Fruit fly (Drosophila melanogaster) whole organism, embryonic: ENCODE measurements around the gene CG31538.

Source experiments
- CG11696 ChIP-seq: fragments of 200-800 bp; sonication (Bioruptor generic); IDR thresholded peaks from 2 replicates; pipeline ENCODE4 v1.3.6; 2022; ENCODE audit warnings: missing biosample characterization, missing genetic modification characterization
- CG12769 ChIP-seq: fragments of 200-800 bp; sonication (Bioruptor generic); optimal IDR thresholded peaks from 2 replicates; lab custom pipeline; 2019; ENCODE audit warnings: missing biosample characterization, mild to moderate bottlenecking, missing genetic modification characterization, moderate library complexity
- CG13424 ChIP-seq: fragments of 200-800 bp; sonication (Bioruptor generic); optimal IDR thresholded peaks from 2 replicates; lab custom pipeline; 2019; ENCODE audit warnings: missing biosample characterization, mild to moderate bottlenecking, missing genetic modification characterization, moderate library complexity
- CG13775 ChIP-seq: fragments of 200-800 bp; sonication (Bioruptor generic); optimal IDR thresholded peaks from 3 replicates; lab custom pipeline; 2017; ENCODE audit warnings: missing biosample characterization, mild to moderate bottlenecking, missing genetic modification characterization
- CG17385 ChIP-seq: fragments of 200-800 bp; sonication (Bioruptor generic); optimal IDR thresholded peaks from 3 replicates; lab custom pipeline; 2018; ENCODE audit warnings: missing biosample characterization, mild to moderate bottlenecking, missing genetic modification characterization
- CG2199 ChIP-seq: fragments of 200-800 bp; sonication (Bioruptor generic); IDR thresholded peaks from 3 replicates; pipeline ENCODE4 v1.3.6; 2022; ENCODE audit warnings: missing biosample characterization, missing genetic modification characterization
- CG30020 ChIP-seq: fragments of 200-800 bp; optimal IDR thresholded peaks from 2 replicates; lab custom pipeline; 2019; ENCODE audit warnings: missing biosample characterization, mild to moderate bottlenecking, missing genetic modification characterization, moderate library complexity
- CG3065 ChIP-seq: fragments of 200-800 bp; sonication (Bioruptor generic); optimal IDR thresholded peaks from 2 replicates; lab custom pipeline; 2016; ENCODE audit warnings: missing biosample characterization, missing genetic modification characterization
- CG31224 ChIP-seq: fragments of 200-800 bp; sonication (Bioruptor generic); IDR thresholded peaks from 2 replicates; pipeline ENCODE4 v1.3.6; 2022; ENCODE audit warnings: missing biosample characterization, missing genetic modification characterization
- CG3281 ChIP-seq: fragments of 200-800 bp; sonication (Bioruptor generic); optimal IDR thresholded peaks from 3 replicates; lab custom pipeline; 2017; ENCODE audit warnings: missing biosample characterization, mild to moderate bottlenecking, missing genetic modification characterization
- CG34224 ChIP-seq: fragments of 200-800 bp; sonication (Bioruptor generic); IDR thresholded peaks from 3 replicates; pipeline ENCODE4 v1.3.6; 2022; ENCODE audit warnings: missing biosample characterization, missing genetic modification characterization; ENCODE audit not compliant: partially characterized antibody
- CG4328 ChIP-seq: fragments of 200-800 bp; sonication (Bioruptor generic); optimal IDR thresholded peaks from 3 replicates; lab custom pipeline; 2017; ENCODE audit warnings: missing biosample characterization, missing genetic modification reagents, missing genetic modification characterization
- CG4730 ChIP-seq: fragments of 200-800 bp; sonication (Bioruptor generic); IDR thresholded peaks from 2 replicates; pipeline ENCODE4 v1.3.6; 2022; ENCODE audit warnings: missing biosample characterization, missing genetic modification characterization
- CG6683 ChIP-seq: fragments of 200-800 bp; sonication (Bioruptor generic); optimal IDR thresholded peaks from 2 replicates; lab custom pipeline; 2017; ENCODE audit warnings: missing biosample characterization, mild to moderate bottlenecking, missing genetic modification characterization, missing genetic modification reagents
- CG7786 ChIP-seq: fragments of 200-800 bp; sonication (Bioruptor generic); optimal IDR thresholded peaks from 2 replicates; lab custom pipeline; 2016; ENCODE audit warnings: missing biosample characterization, missing genetic modification characterization
- CoRest ChIP-seq: fragments of 200-800 bp; sonication (Bioruptor generic); optimal IDR thresholded peaks from 3 replicates; lab custom pipeline; 2018; ENCODE audit warnings: missing biosample characterization, mild to moderate bottlenecking, missing genetic modification characterization, moderate library complexity
- Ets65A ChIP-seq: fragments of 200-800 bp; sonication (Bioruptor generic); peaks from one replicate; lab custom pipeline; 2016; ENCODE audit warnings: missing biosample characterization, missing genetic modification characterization
- Fer1 ChIP-seq: fragments of 200-800 bp; sonication (Bioruptor generic); optimal IDR thresholded peaks from 2 replicates; lab custom pipeline; 2017; ENCODE audit warnings: missing biosample characterization, mild to moderate bottlenecking, missing genetic modification characterization
- Gsc ChIP-seq: fragments of 200-800 bp; sonication (Bioruptor generic); IDR thresholded peaks from 2 replicates; pipeline ENCODE4 v1.3.6; 2022; ENCODE audit warnings: missing biosample characterization, missing genetic modification characterization
- HLH3B ChIP-seq: fragments of 200-800 bp; sonication (Bioruptor generic); IDR thresholded peaks from 2 replicates; pipeline ENCODE4 v1.3.6; 2022; ENCODE audit warnings: missing biosample characterization, missing genetic modification characterization
- HLH4C ChIP-seq: fragments of 200-800 bp; sonication (Bioruptor generic); IDR thresholded peaks from 3 replicates; pipeline ENCODE4 v1.3.6; 2022; ENCODE audit warnings: missing biosample characterization, missing genetic modification characterization; ENCODE audit not compliant: partially characterized antibody
- HLH54F ChIP-seq: fragments of 200-800 bp; sonication (Bioruptor generic); optimal IDR thresholded peaks from 3 replicates; lab custom pipeline; 2016; ENCODE audit warnings: missing biosample characterization, missing genetic modification characterization
- Hey ChIP-seq: fragments of 200-800 bp; sonication (Bioruptor generic); optimal IDR thresholded peaks from 3 replicates; lab custom pipeline; 2018; ENCODE audit warnings: missing biosample characterization, mild to moderate bottlenecking, missing genetic modification characterization
- Hr39 ChIP-seq: fragments of >200 bp; optimal IDR thresholded peaks from 2 replicates; lab custom pipeline; 2017
- Neu2 ChIP-seq: fragments of 200-800 bp; sonication (Bioruptor generic); optimal IDR thresholded peaks from 3 replicates; lab custom pipeline; 2016; ENCODE audit warnings: missing biosample characterization, missing genetic modification characterization, borderline replicate concordance
- Oli ChIP-seq: fragments of 200-800 bp; sonication (Bioruptor generic); optimal IDR thresholded peaks from 2 replicates; lab custom pipeline; 2018; ENCODE audit warnings: missing biosample characterization, mild to moderate bottlenecking, missing genetic modification characterization, moderate library complexity
- Optix ChIP-seq: fragments of 200-800 bp; sonication (Bioruptor generic); IDR thresholded peaks from 3 replicates; pipeline ENCODE4 v1.3.6; 2022; ENCODE audit warnings: missing biosample characterization, missing genetic modification characterization
- Side ChIP-seq: fragments of 200-800 bp; sonication (Bioruptor generic); optimal IDR thresholded peaks from 2 replicates; lab custom pipeline; 2016; ENCODE audit warnings: missing biosample characterization, missing genetic modification characterization
- bigmax ChIP-seq: fragments of 200-800 bp; sonication (Bioruptor generic); optimal IDR thresholded peaks from 2 replicates; lab custom pipeline; 2018; ENCODE audit warnings: missing biosample characterization, mild to moderate bottlenecking, missing genetic modification characterization
- cas ChIP-seq: fragments of 200-800 bp; sonication (Bioruptor generic); IDR thresholded peaks from 2 replicates; pipeline ENCODE4 v1.3.6; 2022; ENCODE audit warnings: missing biosample characterization, missing genetic modification characterization
- caup ChIP-seq: fragments of 200-800 bp; sonication (Bioruptor generic); optimal IDR thresholded peaks from 3 replicates; lab custom pipeline; 2017; ENCODE audit warnings: missing biosample characterization, mild to moderate bottlenecking, missing genetic modification characterization, moderate library complexity; ENCODE audit not compliant: severe bottlenecking
- dan ChIP-seq: fragments of 200-800 bp; sonication (Bioruptor generic); IDR thresholded peaks from 2 replicates; pipeline ENCODE4 v1.3.6; 2022; ENCODE audit warnings: missing biosample characterization, missing genetic modification characterization
- danr ChIP-seq: fragments of 200-800 bp; sonication (Bioruptor generic); IDR thresholded peaks from 2 replicates; pipeline ENCODE4 v1.3.6; 2022; ENCODE audit warnings: missing biosample characterization, missing genetic modification characterization
- esg ChIP-seq: fragments of 200-800 bp; sonication (Bioruptor generic); conservative IDR thresholded peaks from 2 replicates; pipeline ENCODE4 v1.3.6; 2022; ENCODE audit warnings: missing biosample characterization, missing genetic modification characterization
- exex ChIP-seq: fragments of 200-800 bp; sonication (Bioruptor generic); optimal IDR thresholded peaks from 4 replicates; lab custom pipeline; 2018; ENCODE audit warnings: missing biosample characterization, mild to moderate bottlenecking, missing genetic modification characterization, moderate library complexity
- fd96Cb ChIP-seq: fragments of 200-800 bp; sonication (Bioruptor generic); optimal IDR thresholded peaks from 2 replicates; lab custom pipeline; 2018; ENCODE audit warnings: missing biosample characterization, mild to moderate bottlenecking, missing genetic modification characterization, moderate library complexity
- gro ChIP-seq: fragments of 200-800 bp; sonication (Bioruptor generic); optimal IDR thresholded peaks from 2 replicates; lab custom pipeline; 2016; ENCODE audit warnings: missing biosample characterization, missing genetic modification characterization
- knrl ChIP-seq: fragments of 200-800 bp; sonication (Bioruptor generic); IDR thresholded peaks from 3 replicates; pipeline ENCODE4 v1.3.6; 2022; ENCODE audit warnings: missing biosample characterization, missing genetic modification characterization; ENCODE audit not compliant: partially characterized antibody
- lilli ChIP-seq: fragments of 200-800 bp; sonication (Bioruptor generic); optimal IDR thresholded peaks from 3 replicates; lab custom pipeline; 2016; ENCODE audit warnings: missing biosample characterization, missing genetic modification characterization
- nerfin-2 ChIP-seq: fragments of 200-800 bp; sonication (Bioruptor generic); IDR thresholded peaks from 2 replicates; pipeline ENCODE4 v1.3.6; 2022; ENCODE audit warnings: missing biosample characterization, missing genetic modification characterization; ENCODE audit not compliant: partially characterized antibody
- oc ChIP-seq: fragments of 200-800 bp; sonication (Bioruptor generic); optimal IDR thresholded peaks from 2 replicates; lab custom pipeline; 2018; ENCODE audit warnings: missing biosample characterization, mild to moderate bottlenecking, missing genetic modification characterization, moderate library complexity
- p53 ChIP-seq: fragments of 200-800 bp; sonication (Bioruptor generic); optimal IDR thresholded peaks from 2 replicates; lab custom pipeline; 2016; ENCODE audit warnings: missing biosample characterization, missing genetic modification characterization
- peb ChIP-seq: fragments of 200-800 bp; sonication (Bioruptor generic); IDR thresholded peaks from 2 replicates; pipeline ENCODE4 v1.3.6; 2022; ENCODE audit warnings: missing biosample characterization, missing genetic modification characterization
- sc ChIP-seq, 3 experiments: fragments of >200 bp in 2 of 3; fragments of 200-800 bp in 1 of 3; sonication (Bioruptor generic) in 1 of 3; optimal IDR thresholded peaks; 2 replicates in 2 of 3; 3 replicates in 1 of 3; lab custom pipeline; 2017; ENCODE audit warnings: mild to moderate bottlenecking in 1 of 3, missing biosample characterization in 1 of 3, missing genetic modification characterization in 1 of 3, missing genetic modification reagents in 1 of 3
- sisA ChIP-seq: fragments of 200-800 bp; sonication (Bioruptor generic); IDR thresholded peaks from 2 replicates; pipeline ENCODE4 v1.3.6; 2022; ENCODE audit warnings: missing biosample characterization, missing genetic modification characterization
- sr ChIP-seq: fragments of 200-800 bp; sonication (Bioruptor generic); IDR thresholded peaks from 3 replicates; pipeline ENCODE4 v1.3.6; 2022; ENCODE audit warnings: missing biosample characterization, missing genetic modification characterization
- ssp ChIP-seq: fragments of 200-800 bp; sonication (Bioruptor generic); IDR thresholded peaks from 2 replicates; pipeline ENCODE4 v1.3.6; 2022; ENCODE audit warnings: missing biosample characterization, missing genetic modification characterization
- tgo ChIP-seq: fragments of 200-800 bp; sonication (Bioruptor generic); IDR thresholded peaks from 3 replicates; pipeline ENCODE4 v1.3.6; 2022; ENCODE audit warnings: missing biosample characterization, missing genetic modification characterization
- tio ChIP-seq: fragments of 200-800 bp; sonication (Bioruptor generic); optimal IDR thresholded peaks from 2 replicates; lab custom pipeline; 2017; ENCODE audit warnings: missing biosample characterization, missing genetic modification characterization, inconsistent platforms
- wor ChIP-seq: fragments of 200-800 bp; sonication (Bioruptor generic); IDR thresholded peaks from 2 replicates; pipeline ENCODE4 v1.3.6; 2022; ENCODE audit warnings: missing biosample characterization, missing genetic modification characterization

The CG31538 gene

dm6 chr3R:5283360-5283963 lies 5.8 kb upstream of the CG31538 start (continued):
- TF ChIP-seq CG2199 (GFP tag; lab: Robert Waterston, UW) (peak; percentile 79; the same call in 2 of the 3 replicates), CG6683 (GFP tag; lab: Kevin White, UChicago) (peak; percentile 87), oc (tag; lab: Kevin White, UChicago) (peak; percentile 85), esg (peak; percentile 81), CG3065 (GFP tag; lab: Kevin White, UChicago) (peak; percentile 52), CG34224 (GFP tag; lab: Robert Waterston, UW) (no peak), sc (optimal IDR thresholded peaks at IDR 0.05; lab: Kevin White, UChicago) (no peak), sc (GFP tag; optimal IDR thresholded peaks at IDR 0.05; lab: Kevin White, UChicago) (peak; percentile 75), Hr39 (lab: Kevin White, UChicago) (no peak), CG12769 (tag; lab: Kevin White, UChicago) (peak; percentile 94), CG13424 (tag; lab: Kevin White, UChicago) (peak; percentile 94), nerfin-2 (GFP tag; lab: Robert Waterston, UW) (no peak), Oli (tag; lab: Kevin White, UChicago) (peak; percentile 91), tgo (peak; percentile 84), HLH3B (GFP tag; lab: Robert Waterston, UW) (peak; percentile 68), Fer1 (GFP tag; lab: Kevin White, UChicago) (peak; percentile 95), danr (GFP tag; lab: Robert Waterston, UW) (peak; percentile 58; the same call in 1 of the 2 replicates), CG4328 (GFP tag; lab: Kevin White, UChicago) (peak; percentile 91), HLH54F (GFP tag; lab: Kevin White, UChicago) (peak; percentile 92), Gsc (GFP tag; lab: Robert Waterston, UW) (no peak), dan (no peak), peb (peak; percentile 44; the same call in 1 of the 2 replicates), caup (GFP tag; lab: Kevin White, UChicago) (peak; percentile 88), p53 (peak; percentile 81), CG4730 (GFP tag; lab: Robert Waterston, UW) (peak; percentile 73), sr (peak; percentile 43; the same call in 1 of the 3 replicates), lilli (GFP tag; lab: Kevin White, UChicago) (peak; percentile 95), CG3281 (GFP tag; lab: Kevin White, UChicago) (peak; percentile 95), ssp (GFP tag; lab: Robert Waterston, UW) (peak; percentile 69), Side (GFP tag; lab: Kevin White, UChicago) (peak; percentile 92), gro (peak; percentile 97), cas (GFP tag; lab: Robert Waterston, UW) (peak; percentile 84), bigmax (GFP tag; lab: Kevin White, UChicago) (no peak), sisA (GFP tag; lab: Robert Waterston, UW) (peak; percentile 82), CG11696 (peak; percentile 64), Hey (tag; lab: Kevin White, UChicago) (peak; percentile 65), CG31224 (peak; percentile 81), Optix (GFP tag; lab: Robert Waterston, UW) (peak; percentile 79; the same call in 2 of the 3 replicates), CG17385 (GFP tag; lab: Kevin White, UChicago) (peak; percentile 86), CoRest (tag; lab: Kevin White, UChicago) (peak; percentile 94), tio (GFP tag; lab: Kevin White, UChicago) (peak; percentile 84), Ets65A (GFP tag; lab: Kevin White, UChicago) (peak; percentile 94), CG7786 (peak; percentile 90), exex (tag; lab: Kevin White, UChicago) (peak; percentile 73), CG30020 (tag; lab: Kevin White, UChicago) (peak; percentile 65), wor (GFP tag; lab: Robert Waterston, UW) (peak; percentile 71), fd96Cb (tag; lab: Kevin White, UChicago) (peak; percentile 89), knrl (GFP tag; lab: Robert Waterston, UW) (no peak), HLH4C (GFP tag; lab: Robert Waterston, UW) (no peak), CG13775 (peak; percentile 90), Neu2 (GFP tag; lab: Kevin White, UChicago) (peak; percentile 62)
